Fruit fly (Drosophila melanogaster) whole organism, embryonic: Measurements from ENCODE around the gene CG7512.

Experiments
- Bdp1 ChIP-seq: fragments of 200-800 bp; sonication (Bioruptor generic); optimal IDR thresholded peaks from 3 replicates; lab custom pipeline; 2016; ENCODE audit warnings: missing biosample characterization, missing genetic modification characterization
- CG10431 ChIP-seq: fragments of 200-800 bp; sonication (Bioruptor generic); optimal IDR thresholded peaks from 3 replicates; lab custom pipeline; 2018; ENCODE audit warnings: missing biosample characterization, mild to moderate bottlenecking, missing genetic modification characterization
- CG10654 ChIP-seq: fragments of 200-800 bp; sonication (Bioruptor generic); optimal IDR thresholded peaks from 2 replicates; lab custom pipeline; 2016; ENCODE audit warnings: missing biosample characterization, missing genetic modification characterization
- CG11560 ChIP-seq: fragments of 200-800 bp; sonication (Bioruptor generic); IDR thresholded peaks from 3 replicates; pipeline ENCODE4 v1.3.6; 2022; ENCODE audit warnings: missing biosample characterization, missing genetic modification characterization
- CG12391 ChIP-seq: fragments of 200-800 bp; sonication (Bioruptor generic); optimal IDR thresholded peaks from 3 replicates; lab custom pipeline; 2018; ENCODE audit warnings: missing biosample characterization, mild to moderate bottlenecking, missing genetic modification characterization, moderate library complexity
- CG12659 ChIP-seq: fragments of 200-800 bp; sonication (Bioruptor generic); optimal IDR thresholded peaks from 3 replicates; lab custom pipeline; 2017; ENCODE audit warnings: mild to moderate bottlenecking, missing biosample characterization, missing genetic modification reagents, missing genetic modification characterization
- CG13624 ChIP-seq: fragments of 200-800 bp; sonication (Bioruptor generic); optimal IDR thresholded peaks from 2 replicates; lab custom pipeline; 2016; ENCODE audit warnings: missing biosample characterization, missing genetic modification characterization
- CG15269 ChIP-seq: fragments of 200-800 bp; sonication (Bioruptor generic); optimal IDR thresholded peaks from 2 replicates; lab custom pipeline; 2018; ENCODE audit warnings: missing biosample characterization, mild to moderate bottlenecking, missing genetic modification characterization, moderate library complexity
- CG15601 ChIP-seq: fragments of 200-800 bp; sonication (Bioruptor generic); optimal IDR thresholded peaks from 3 replicates; lab custom pipeline; 2019; ENCODE audit warnings: missing biosample characterization, mild to moderate bottlenecking, missing genetic modification characterization, moderate library complexity
- CG1647 ChIP-seq: fragments of 200-800 bp; sonication (Bioruptor generic); optimal IDR thresholded peaks from 3 replicates; lab custom pipeline; 2016; ENCODE audit warnings: missing biosample characterization, missing genetic modification characterization
- CG2875 ChIP-seq: fragments of 200-800 bp; sonication (Bioruptor generic); optimal IDR thresholded peaks from 2 replicates; lab custom pipeline; 2017; ENCODE audit warnings: missing biosample characterization, mild to moderate bottlenecking, missing genetic modification characterization, missing genetic modification reagents
- CG34376 ChIP-seq: fragments of 200-800 bp; sonication (Bioruptor generic); optimal IDR thresholded peaks from 2 replicates; lab custom pipeline; 2018; ENCODE audit warnings: missing biosample characterization, mild to moderate bottlenecking, missing genetic modification characterization
- CG42726 ChIP-seq: fragments of 200-800 bp; sonication (Bioruptor generic); IDR thresholded peaks from 2 replicates; pipeline ENCODE4 v1.3.6; 2022; ENCODE audit warnings: missing biosample characterization, missing genetic modification characterization; ENCODE audit not compliant: partially characterized antibody
- CG4617 ChIP-seq: fragments of 200-800 bp; sonication (Bioruptor generic); optimal IDR thresholded peaks from 3 replicates; lab custom pipeline; 2016; ENCODE audit warnings: missing biosample characterization, missing genetic modification characterization, borderline replicate concordance
- CG5245 ChIP-seq: fragments of 200-800 bp; sonication (Bioruptor generic); optimal IDR thresholded peaks from 3 replicates; lab custom pipeline; 2016; ENCODE audit warnings: missing biosample characterization, missing genetic modification characterization
- CG6272 ChIP-seq: fragments of 200-800 bp; sonication (Bioruptor generic); IDR thresholded peaks from 2 replicates; pipeline ENCODE4 v1.3.6; 2022; ENCODE audit warnings: missing biosample characterization, missing genetic modification characterization
- CG7839 ChIP-seq: fragments of 200-800 bp; sonication (Bioruptor generic); optimal IDR thresholded peaks from 3 replicates; lab custom pipeline; 2018; ENCODE audit warnings: missing biosample characterization, mild to moderate bottlenecking, missing genetic modification characterization, moderate library complexity
- CG9215 ChIP-seq: fragments of 200-800 bp; sonication (Bioruptor generic); IDR thresholded peaks from 2 replicates; pipeline ENCODE4 v1.3.6; 2022; ENCODE audit warnings: missing biosample characterization, missing genetic modification characterization
- CG9727 ChIP-seq: fragments of 200-800 bp; sonication (Bioruptor generic); optimal IDR thresholded peaks from 3 replicates; lab custom pipeline; 2017; ENCODE audit warnings: missing biosample characterization, mild to moderate bottlenecking, missing genetic modification characterization
- CkIIα-i1 ChIP-seq: fragments of 200-800 bp; sonication (Bioruptor generic); IDR thresholded peaks from 2 replicates; pipeline ENCODE4 v1.3.6; 2022; ENCODE audit warnings: missing biosample characterization, missing genetic modification characterization
- D ChIP-seq, 2 experiments: fragments of 200-800 bp in 1 of 2; fragments of >200 bp in 1 of 2; sonication (Bioruptor generic) in 1 of 2; optimal IDR thresholded peaks; 2 replicates in 1 of 2; 3 replicates in 1 of 2; lab custom pipeline; 2017; ENCODE audit warnings: mild to moderate bottlenecking in 1 of 2, missing biosample characterization in 1 of 2, missing genetic modification characterization in 1 of 2, missing genetic modification reagents in 1 of 2
- Dbx ChIP-seq: fragments of 200-800 bp; sonication (Bioruptor generic); IDR thresholded peaks from 3 replicates; pipeline ENCODE4 v1.3.6; 2022; ENCODE audit warnings: missing biosample characterization, missing genetic modification characterization
- Dip3 ChIP-seq: fragments of 200-800 bp; sonication (Bioruptor generic); optimal IDR thresholded peaks from 3 replicates; lab custom pipeline; 2016; ENCODE audit warnings: missing biosample characterization, missing genetic modification characterization
- Elba2 ChIP-seq: fragments of 200-800 bp; sonication (Bioruptor generic); optimal IDR thresholded peaks from 3 replicates; lab custom pipeline; 2016; ENCODE audit warnings: missing biosample characterization, missing genetic modification characterization
- HHEX ChIP-seq: fragments of 200-800 bp; sonication (Bioruptor generic); optimal IDR thresholded peaks from 3 replicates; lab custom pipeline; 2017; ENCODE audit warnings: missing biosample characterization, mild to moderate bottlenecking, missing genetic modification characterization, missing genetic modification reagents
- HLH54F ChIP-seq: fragments of 200-800 bp; sonication (Bioruptor generic); optimal IDR thresholded peaks from 3 replicates; lab custom pipeline; 2016; ENCODE audit warnings: missing biosample characterization, missing genetic modification characterization
- HmgD ChIP-seq: fragments of 200-800 bp; sonication (Bioruptor generic); optimal IDR thresholded peaks from 3 replicates; lab custom pipeline; 2016; ENCODE audit warnings: missing biosample characterization, missing genetic modification characterization
- Hmx ChIP-seq: fragments of 200-800 bp; sonication (Bioruptor generic); optimal IDR thresholded peaks from 2 replicates; lab custom pipeline; 2016; ENCODE audit warnings: missing biosample characterization, missing genetic modification characterization
- Hr39 ChIP-seq: fragments of >200 bp; optimal IDR thresholded peaks from 2 replicates; lab custom pipeline; 2017
- ab ChIP-seq: fragments of 200-800 bp; sonication (Bioruptor generic); optimal IDR thresholded peaks from 2 replicates; lab custom pipeline; 2016; ENCODE audit warnings: missing biosample characterization, missing genetic modification characterization
- ato ChIP-seq: fragments of 200-800 bp; sonication (Bioruptor generic); IDR thresholded peaks from 2 replicates; pipeline ENCODE4 v1.3.6; 2022; ENCODE audit warnings: missing biosample characterization, missing genetic modification characterization; ENCODE audit not compliant: partially characterized antibody
- bigmax ChIP-seq: fragments of 200-800 bp; sonication (Bioruptor generic); optimal IDR thresholded peaks from 2 replicates; lab custom pipeline; 2018; ENCODE audit warnings: missing biosample characterization, mild to moderate bottlenecking, missing genetic modification characterization
- fd96Cb ChIP-seq: fragments of 200-800 bp; sonication (Bioruptor generic); optimal IDR thresholded peaks from 2 replicates; lab custom pipeline; 2018; ENCODE audit warnings: missing biosample characterization, mild to moderate bottlenecking, missing genetic modification characterization, moderate library complexity
- ham ChIP-seq: fragments of 200-800 bp; sonication (Bioruptor generic); IDR thresholded peaks from 2 replicates; pipeline ENCODE4 v1.3.6; 2022; ENCODE audit warnings: missing biosample characterization, missing genetic modification characterization
- hbn ChIP-seq: fragments of 200-800 bp; sonication (Bioruptor generic); IDR thresholded peaks from 2 replicates; pipeline ENCODE4 v1.3.6; 2022; ENCODE audit warnings: missing biosample characterization, missing genetic modification characterization; ENCODE audit not compliant: partially characterized antibody
- hkb ChIP-seq, 2 experiments: fragments of 200-800 bp in 1 of 2; fragments of >200 bp in 1 of 2; sonication (Bioruptor generic) in 1 of 2; IDR thresholded peaks in 1 of 2; optimal IDR thresholded peaks in 1 of 2; 2 replicates each; pipeline versions ENCODE4 v1.3.6 to Lab custom; 2017 to 2022; ENCODE audit warnings: missing biosample characterization in 1 of 2, missing genetic modification characterization in 1 of 2
- ken ChIP-seq: fragments of 200-800 bp; sonication (Bioruptor generic); IDR thresholded peaks from 3 replicates; pipeline ENCODE4 v1.3.6; 2022; ENCODE audit warnings: missing biosample characterization, missing genetic modification characterization
- knrl ChIP-seq: fragments of 200-800 bp; sonication (Bioruptor generic); IDR thresholded peaks from 3 replicates; pipeline ENCODE4 v1.3.6; 2022; ENCODE audit warnings: missing biosample characterization, missing genetic modification characterization; ENCODE audit not compliant: partially characterized antibody
- lola ChIP-seq, 3 experiments: fragments of >200 bp in 2 of 3; fragments of 200-800 bp in 1 of 3; sonication (Bioruptor generic) in 1 of 3; optimal IDR thresholded peaks; 2 replicates each; lab custom pipeline; 2017 to 2019; ENCODE audit warnings: missing biosample characterization in 3 of 3, missing genetic modification characterization in 3 of 3, mild to moderate bottlenecking in 1 of 3, moderate library complexity in 1 of 3
- luna ChIP-seq: fragments of 200-800 bp; sonication (Bioruptor generic); optimal IDR thresholded peaks from 2 replicates; lab custom pipeline; 2016; ENCODE audit warnings: missing biosample characterization, missing genetic modification characterization
- nau ChIP-seq: fragments of 200-800 bp; sonication (Bioruptor generic); optimal IDR thresholded peaks from 3 replicates; lab custom pipeline; 2017; ENCODE audit warnings: missing biosample characterization, mild to moderate bottlenecking, missing genetic modification characterization, missing genetic modification reagents
- org-1 ChIP-seq: fragments of 200-800 bp; sonication (Bioruptor generic); optimal IDR thresholded peaks from 2 replicates; lab custom pipeline; 2017; ENCODE audit warnings: missing biosample characterization, missing genetic modification characterization
- otp ChIP-seq: fragments of 200-800 bp; sonication (Bioruptor generic); IDR thresholded peaks from 3 replicates; pipeline ENCODE4, ENCODE4 v1.3.6; 2022; ENCODE audit warnings: missing biosample characterization, missing genetic modification characterization
- sisA ChIP-seq: fragments of 200-800 bp; sonication (Bioruptor generic); IDR thresholded peaks from 2 replicates; pipeline ENCODE4 v1.3.6; 2022; ENCODE audit warnings: missing biosample characterization, missing genetic modification characterization
- sna ChIP-seq: fragments of 200-800 bp; sonication (Bioruptor generic); IDR thresholded peaks from 2 replicates; pipeline ENCODE4 v1.3.6; 2022; ENCODE audit warnings: missing biosample characterization, missing genetic modification characterization; ENCODE audit not compliant: partially characterized antibody
- tap ChIP-seq: fragments of 200-800 bp; optimal IDR thresholded peaks from 3 replicates; lab custom pipeline; 2019; ENCODE audit warnings: missing biosample characterization, mild to moderate bottlenecking, missing genetic modification characterization, moderate library complexity
- vvl ChIP-seq: fragments of 200-800 bp; sonication (Bioruptor generic); IDR thresholded peaks from 2 replicates; pipeline ENCODE4 v1.3.6; 2022; ENCODE audit warnings: missing biosample characterization, missing genetic modification characterization
- wek ChIP-seq: fragments of 200-800 bp; sonication (Bioruptor generic); optimal IDR thresholded peaks from 3 replicates; lab custom pipeline; 2018; ENCODE audit warnings: missing biosample characterization, mild to moderate bottlenecking, missing genetic modification characterization, moderate library complexity

CG7512 gene

dm6 chr3L:11493090-11493807 is 20.3 kb upstream of the CG7512 start (continued):
- TF ChIP-seq CG13624 (GFP tag; lab: Kevin White, UChicago) (no peak), ato (GFP tag; lab: Robert Waterston, UW) (no peak), fd96Cb (no peak), CG12659 (GFP tag; lab: Kevin White, UChicago) (no peak), Dbx (peak; percentile 57; the same call in 1 of the 3 replicates), Elba2 (GFP tag; lab: Kevin White, UChicago) (no peak), org-1 (no peak), CG34376 (GFP tag; lab: Kevin White, UChicago) (peak; percentile 63), CG2875 (no peak), Hr39 (lab: Kevin White, UChicago) (no peak), CG6272 (GFP tag; lab: Robert Waterston, UW) (no peak), vvl (GFP tag; lab: Robert Waterston, UW) (peak; percentile 61; the same call in 1 of the 2 replicates), CG42726 (GFP tag; lab: Robert Waterston, UW) (peak; percentile 30; the same call in 1 of the 2 replicates), Hmx (no peak), CG9727 (GFP tag; lab: Kevin White, UChicago) (peak; percentile 16), CG4617 (no peak), nau (peak; percentile 41), luna (GFP tag; lab: Kevin White, UChicago) (no peak), CG7839 (tag; lab: Kevin White, UChicago) (no peak), HLH54F (GFP tag; lab: Kevin White, UChicago) (no peak), CG5245 (no peak), CG10654 (no peak), CG9215 (GFP tag; lab: Robert Waterston, UW) (no peak), Dip3 (GFP tag; lab: Kevin White, UChicago) (no peak), CG1647 (no peak), sisA (GFP tag; lab: Robert Waterston, UW) (no peak), CG10431 (peak; percentile 51), ab (GFP tag; lab: Kevin White, UChicago) (no peak), HmgD (GFP tag; lab: Kevin White, UChicago) (no peak), sna (GFP tag; lab: Robert Waterston, UW) (peak; percentile 47; the same call in 1 of the 2 replicates), otp (GFP tag; lab: Robert Waterston, UW) (no peak), ken (GFP tag; lab: Robert Waterston, UW) (no peak), wek (GFP tag; lab: Kevin White, UChicago) (peak; percentile 67), CG12391 (no peak), CkIIα-i1 (GFP tag; lab: Robert Waterston, UW) (no peak), HHEX (peak; percentile 51), ham (no peak), CG15601 (tag; lab: Kevin White, UChicago) (no peak), knrl (GFP tag; lab: Robert Waterston, UW) (no peak), hbn (GFP tag; lab: Robert Waterston, UW) (0 out of 2 replicates have a peak, but pooled peaks have one; percentile 14), bigmax (GFP tag; lab: Kevin White, UChicago) (no peak), lola (GFP tag; optimal IDR thresholded peaks at IDR 0.05; lab: Kevin White, UChicago) (no peak), CG15269 (peak; percentile 24), hkb (optimal IDR thresholded peaks at IDR 0.05; lab: Kevin White, UChicago) (no peak), hkb (GFP tag; IDR thresholded peaks at IDR 0.05; lab: Robert Waterston, UW) (peak; percentile 22; the same call in 1 of the 2 replicates), CG11560 (tag; lab: Robert Waterston, UW) (no peak), Bdp1 (no peak), D (optimal IDR thresholded peaks at IDR 0.05; lab: Kevin White, UChicago) (no peak), D (GFP tag; optimal IDR thresholded peaks at IDR 0.05; lab: Kevin White, UChicago) (no peak), tap (no peak)
